Fruit fly (Drosophila melanogaster): ENCODE results near the gene toc.

toc gene

DNA sequence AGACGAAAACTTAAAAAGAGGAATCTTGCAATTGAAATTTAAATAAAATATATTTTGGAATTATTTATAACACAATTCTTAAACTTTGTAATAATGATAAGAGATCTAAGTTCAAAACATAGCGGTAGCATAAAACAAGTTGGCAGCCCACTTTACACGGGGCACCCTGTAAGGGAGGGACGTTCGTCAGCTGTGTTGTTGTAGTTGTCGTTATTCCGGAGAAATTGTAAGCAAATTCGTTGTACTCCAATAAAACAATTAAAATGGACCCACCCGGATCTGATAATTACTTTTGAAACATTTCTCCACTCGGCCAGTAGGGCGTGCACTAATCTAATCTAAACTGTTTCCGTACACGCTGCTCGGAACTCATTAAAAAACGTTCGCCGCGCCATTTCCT lies 114.2 kb downstream of the toc start, which contains the start of gene GABPI (continued):
- no peak for TF ChIP-seq CG9797 (GFP tag; optimal IDR thresholded peaks at IDR 0.05)
- no peak for TF ChIP-seq CG9437 (GFP tag; optimal IDR thresholded peaks at IDR 0.05)
- TF ChIP-seq caup (GFP tag; optimal IDR thresholded peaks at IDR 0.05; ENCODE audit: severe bottlenecking): no peak
- TF ChIP-seq CG34422 (GFP tag; IDR thresholded peaks at IDR 0.05): peak; percentile 76; the same call in 2 of the 3 replicates
- TF ChIP-seq CG13287 (GFP tag; IDR thresholded peaks at IDR 0.05; ENCODE audit: partially characterized antibody): peak; percentile 35; the same call in 1 of the 2 replicates
- no peak for TF ChIP-seq cwo (GFP tag; optimal IDR thresholded peaks at IDR 0.05)
- TF ChIP-seq tna (GFP tag; IDR thresholded peaks at IDR 0.05; ENCODE audit: partially characterized antibody): no peak
- peak; percentile 25 for TF ChIP-seq Meics (GFP tag; optimal IDR thresholded peaks at IDR 0.05)
- no peak for TF ChIP-seq CG17361 (GFP tag; IDR thresholded peaks at IDR 0.05)
- TF ChIP-seq CG2116 (GFP tag; optimal IDR thresholded peaks at IDR 0.05): peak; percentile 18
- no peak for TF ChIP-seq CG10209 (GFP tag; optimal IDR thresholded peaks at IDR 0.05)
- peak; percentile 19 for TF ChIP-seq CG4707 (GFP tag; optimal IDR thresholded peaks at IDR 0.05)
- no peak for TF ChIP-seq CTCF (GFP tag; optimal IDR thresholded peaks at IDR 0.05)
- TF ChIP-seq Sry-δ (GFP tag; optimal IDR thresholded peaks at IDR 0.05): peak; percentile 3
- no peak for TF ChIP-seq usp (GFP tag; optimal IDR thresholded peaks at IDR 0.05)
- no peak for TF ChIP-seq CG7271 (tag; optimal IDR thresholded peaks at IDR 0.05)
- no peak for TF ChIP-seq Tbp (GFP tag; optimal IDR thresholded peaks at IDR 0.05)
- peak; percentile 44; the same call in 1 of the 2 replicates for TF ChIP-seq CG32532 (GFP tag; IDR thresholded peaks at IDR 0.05)
- TF ChIP-seq YL-1 (GFP tag; optimal IDR thresholded peaks at IDR 0.05): no peak
- peak; percentile 21 for TF ChIP-seq CG33557 (GFP tag; optimal IDR thresholded peaks at IDR 0.05)
- peak; percentile 67 for TF ChIP-seq onecut (GFP tag; IDR thresholded peaks at IDR 0.05)
- peak; percentile 100 for TF ChIP-seq CG6254 (GFP tag; optimal IDR thresholded peaks at IDR 0.05)
- TF ChIP-seq CG1603 (tag; optimal IDR thresholded peaks at IDR 0.05): peak; percentile 29
- peak; percentile 4 for TF ChIP-seq phol (tag; optimal IDR thresholded peaks at IDR 0.05)
- no peak for TF ChIP-seq sens (GFP tag)
- no peak for TF ChIP-seq croc (GFP tag; conservative IDR thresholded peaks at IDR 0.05)
- TF ChIP-seq zen (tag; optimal IDR thresholded peaks at IDR 0.05): no peak
- no peak for TF ChIP-seq CG32767 (GFP tag; IDR thresholded peaks at IDR 0.05)
- no peak for TF ChIP-seq slp2 (GFP tag; optimal IDR thresholded peaks at IDR 0.05)
- TF ChIP-seq corto (GFP tag; optimal IDR thresholded peaks at IDR 0.05): no peak
- peak; percentile 15 for TF ChIP-seq CG1233 (GFP tag; optimal IDR thresholded peaks at IDR 0.05)
- TF ChIP-seq sens-2 (GFP tag; IDR thresholded peaks at IDR 0.05): no peak
- peak; percentile 12 for TF ChIP-seq nmo (GFP tag; optimal IDR thresholded peaks at IDR 0.05)
- 0 out of 3 replicates have a peak, but pooled peaks have one; percentile 26 for TF ChIP-seq zfh1 (GFP tag; IDR thresholded peaks at IDR 0.05)
- no peak for TF ChIP-seq jigr1 (GFP tag; IDR thresholded peaks at IDR 0.05)
- TF ChIP-seq slou (GFP tag; optimal IDR thresholded peaks at IDR 0.05): no peak
- TF ChIP-seq CG30020 (tag; optimal IDR thresholded peaks at IDR 0.05): peak; percentile 51
- no peak for TF ChIP-seq Sox102F (GFP tag; optimal IDR thresholded peaks at IDR 0.05)
- TF ChIP-seq gro (GFP tag; optimal IDR thresholded peaks at IDR 0.05): no peak
- TF ChIP-seq psq (GFP tag; optimal IDR thresholded peaks at IDR 0.05): no peak
- 0 out of 2 replicates have a peak, but pooled peaks have one; percentile 13 for TF ChIP-seq Xrp1 (GFP tag; IDR thresholded peaks at IDR 0.05)
- no peak for TF ChIP-seq Opbp (GFP tag; IDR thresholded peaks at IDR 0.05; ENCODE audit: partially characterized antibody)
- no peak for TF ChIP-seq Antp (GFP tag; optimal IDR thresholded peaks at IDR 0.05)
- TF ChIP-seq gsb-n (tag; optimal IDR thresholded peaks at IDR 0.05): no peak
- no peak for TF ChIP-seq gcm2 (GFP tag; optimal IDR thresholded peaks at IDR 0.05)
- TF ChIP-seq CG11696 (GFP tag; IDR thresholded peaks at IDR 0.05): no peak
- TF ChIP-seq CG14710 (tag; optimal IDR thresholded peaks at IDR 0.05): peak; percentile 9
- TF ChIP-seq odd (GFP tag; optimal IDR thresholded peaks at IDR 0.05): no peak
- peak; percentile 67 for TF ChIP-seq CG3847 (GFP tag; IDR thresholded peaks at IDR 0.05)
- peak; percentile 38 for TF ChIP-seq CG10431 (GFP tag; optimal IDR thresholded peaks at IDR 0.05)
- peak; percentile 11 for TF ChIP-seq CG13424 (tag; optimal IDR thresholded peaks at IDR 0.05)
